Fruit fly (Drosophila melanogaster): ENCODE measurements around the gene hwt.

The hwt gene

DNA sequence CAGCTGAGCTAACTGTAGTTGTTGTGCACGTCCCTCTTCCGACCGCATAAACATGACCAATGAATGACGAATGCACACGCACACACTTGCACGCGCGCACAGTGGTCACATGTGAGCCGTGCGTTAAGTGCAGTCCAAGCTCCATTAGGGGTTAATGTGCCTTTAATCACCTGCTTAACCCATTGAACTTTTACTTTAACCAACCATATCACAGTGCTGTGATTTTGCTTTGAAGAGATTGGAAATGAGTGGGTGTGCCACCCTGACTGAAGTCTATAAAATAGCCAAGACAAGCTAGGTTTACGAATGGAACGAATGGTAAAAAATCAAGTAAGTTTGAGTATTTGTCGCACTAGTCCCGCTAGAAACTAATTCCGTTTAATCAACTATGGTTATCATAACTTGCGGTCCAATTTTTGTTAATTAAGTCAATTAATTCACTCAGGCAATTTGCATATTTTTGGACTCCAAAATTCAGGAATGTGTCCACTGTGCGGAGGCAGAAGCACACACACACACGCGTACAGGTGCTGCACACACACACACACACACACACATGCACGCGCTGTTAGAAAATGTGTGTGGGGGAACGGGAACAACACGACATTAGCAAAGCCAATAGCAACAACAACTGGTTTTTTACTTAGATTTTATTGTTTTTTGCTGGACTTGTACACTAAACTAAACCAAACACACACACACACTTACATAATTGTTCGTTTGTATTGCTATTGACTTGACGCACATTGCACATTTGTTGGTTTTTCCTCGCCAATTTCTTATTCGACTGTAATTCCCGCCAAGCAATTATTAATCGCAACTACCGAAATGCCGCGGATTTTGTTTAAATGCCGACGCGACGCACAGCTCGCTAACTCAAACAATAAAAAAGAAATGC lies 23.2 kb upstream of the hwt start (continued):
- TF ChIP-seq CG1602 (GFP tag; optimal IDR thresholded peaks at IDR 0.05) (peak; percentile 22), CG16815 (GFP tag; optimal IDR thresholded peaks at IDR 0.05) (peak; percentile 50), pb (GFP tag; optimal IDR thresholded peaks at IDR 0.05) (peak; percentile 48), CG12942 (GFP tag; optimal IDR thresholded peaks at IDR 0.05) (peak; percentile 26), CG12769 (tag; optimal IDR thresholded peaks at IDR 0.05) (peak; percentile 62), aop (GFP tag; IDR thresholded peaks at IDR 0.05) (no peak), CG18619 (GFP tag; optimal IDR thresholded peaks at IDR 0.05) (peak; percentile 45), CG11398 (GFP tag; optimal IDR thresholded peaks at IDR 0.05) (peak; percentile 49), Neu2 (GFP tag; optimal IDR thresholded peaks at IDR 0.05; ENCODE audit: borderline replicate concordance) (no peak), NC2β (GFP tag; optimal IDR thresholded peaks at IDR 0.05) (peak; percentile 23), kni (GFP tag; optimal IDR thresholded peaks at IDR 0.05) (peak; percentile 56), fd64A (GFP tag; optimal IDR thresholded peaks at IDR 0.05) (peak; percentile 47), CG4282 (GFP tag; optimal IDR thresholded peaks at IDR 0.05) (peak; percentile 74), dmrt11E (tag; optimal IDR thresholded peaks at IDR 0.05) (peak; percentile 50), H2.0 (GFP tag; IDR thresholded peaks at IDR 0.05) (no peak), kah (GFP tag; optimal IDR thresholded peaks at IDR 0.05) (no peak), slbo (GFP tag; IDR thresholded peaks at IDR 0.05) (no peak; the same call in 1 of the 2 replicates), CG9797 (GFP tag; optimal IDR thresholded peaks at IDR 0.05) (no peak), PHDP (tag; optimal IDR thresholded peaks at IDR 0.05) (peak; percentile 25), CG10274 (GFP tag; optimal IDR thresholded peaks at IDR 0.05) (peak; percentile 44), CG17361 (GFP tag; IDR thresholded peaks at IDR 0.05) (peak; percentile 51; the same call in 1 of the 3 replicates), CG11723 (GFP tag; optimal IDR thresholded peaks at IDR 0.05) (peak; percentile 12), esg (GFP tag; conservative IDR thresholded peaks at IDR 0.05) (no peak), peb (GFP tag; IDR thresholded peaks at IDR 0.05) (no peak), CG10565 (GFP tag; optimal IDR thresholded peaks at IDR 0.05) (no peak), HLH54F (GFP tag; optimal IDR thresholded peaks at IDR 0.05) (peak; percentile 1), cwo (GFP tag; optimal IDR thresholded peaks at IDR 0.05) (peak; percentile 53), fru (optimal IDR thresholded peaks at IDR 0.05) (no peak), H15 (GFP tag; IDR thresholded peaks at IDR 0.05) (no peak), CG7928 (GFP tag; optimal IDR thresholded peaks at IDR 0.05) (no peak), CHES-1-like (GFP tag; optimal IDR thresholded peaks at IDR 0.05) (peak; percentile 55), Fer1 (GFP tag; optimal IDR thresholded peaks at IDR 0.05) (peak; percentile 14), kay (GFP tag; optimal IDR thresholded peaks at IDR 0.05) (peak; percentile 77), crol (GFP tag; IDR thresholded peaks at IDR 0.05) (no peak), Mrtf (GFP tag; IDR thresholded peaks at IDR 0.05) (no peak), CG6689 (GFP tag; IDR thresholded peaks at IDR 0.05) (no peak), CG5953 (GFP tag; IDR thresholded peaks at IDR 0.05) (no peak), unc-4 (GFP tag; IDR thresholded peaks at IDR 0.05; ENCODE audit: partially characterized antibody) (no peak), CG17612 (GFP tag; IDR thresholded peaks at IDR 0.05) (no peak), CG7786 (GFP tag; optimal IDR thresholded peaks at IDR 0.05) (peak; percentile 32), Lhr (GFP tag; optimal IDR thresholded peaks at IDR 0.05) (no peak), her (GFP tag; optimal IDR thresholded peaks at IDR 0.05) (peak; percentile 22), CG18476 (GFP tag; optimal IDR thresholded peaks at IDR 0.05) (peak; percentile 14), btn (GFP tag; optimal IDR thresholded peaks at IDR 0.05) (peak; percentile 40), CG17186 (GFP tag; optimal IDR thresholded peaks at IDR 0.05) (no peak), ase (GFP tag; IDR thresholded peaks at IDR 0.05) (no peak), HLH3B (GFP tag; IDR thresholded peaks at IDR 0.05) (no peak), Antp (GFP tag; optimal IDR thresholded peaks at IDR 0.05) (peak; percentile 13), CG1603 (tag; optimal IDR thresholded peaks at IDR 0.05) (peak; percentile 46), CG3407 (GFP tag; optimal IDR thresholded peaks at IDR 0.05) (peak; percentile 27)
